Fruit fly (Drosophila melanogaster): Measurements from ENCODE around the gene CG9948.

The CG9948 gene

dm6 chr3L:6947188-6947971, 8.4 kb upstream of the CG9948 start:
- TF ChIP-seq CG17801 (GFP tag; optimal IDR thresholded peaks at IDR 0.05; ENCODE audit: partially characterized antibody), result no peak

dm6 chr3L:6957753-6958420, 2.1 kb downstream of the CG9948 start, which contains the start of the genes Uqcc1 and Surf1:
Gene Uqcc1 (minus strand): TSS chr3L:6958108.
Gene Surf1 (plus strand): TSS chr3L:6958346.
- no peak for TF ChIP-seq CG17801 (GFP tag; optimal IDR thresholded peaks at IDR 0.05; ENCODE audit: partially characterized antibody)

- TF ChIP-seq CG17801 (GFP tag; optimal IDR thresholded peaks at IDR 0.05; ENCODE audit: partially characterized antibody), result no peak
Measured at dm6 chr3L:6961992-6962570, 6.3 kb downstream of the CG9948 start.

- no peak for TF ChIP-seq CG17801 (GFP tag; optimal IDR thresholded peaks at IDR 0.05; ENCODE audit: partially characterized antibody)
Measured at dm6 chr3L:6963175-6963574, 7.4 kb downstream of the CG9948 start.

- no peak for TF ChIP-seq CG17801 (GFP tag; optimal IDR thresholded peaks at IDR 0.05; ENCODE audit: partially characterized antibody)
Measured at dm6 chr3L:6963792-6964487, 8.1 kb downstream of the CG9948 start.

- TF ChIP-seq CG17801 (GFP tag; optimal IDR thresholded peaks at IDR 0.05; ENCODE audit: partially characterized antibody), result peak; percentile 74
Measured at dm6 chr3L:6964488-6965152, 8.8 kb downstream of the CG9948 start, which contains the start of gene sgl. Gene sgl (minus strand): TSS chr3L:6964758.

- TF ChIP-seq CG17801 (GFP tag; optimal IDR thresholded peaks at IDR 0.05; ENCODE audit: partially characterized antibody), result no peak
Measured at dm6 chr3L:6967797-6968196, 12.0 kb downstream of the CG9948 start, which contains the start of gene CG10064. Gene CG10064 (minus strand): TSS chr3L:6967897.

- peak; percentile 63 for TF ChIP-seq CG17801 (GFP tag; optimal IDR thresholded peaks at IDR 0.05; ENCODE audit: partially characterized antibody)
Measured at dm6 chr3L:6968961-6969814, 13.4 kb downstream of the CG9948 start, which contains the start of the genes Mis12 and CG9953. Gene Mis12 (minus strand): TSS chr3L:6969048. Gene CG9953 (plus strand): TSS chr3L:6969658.

- TF ChIP-seq CG17801 (GFP tag; optimal IDR thresholded peaks at IDR 0.05; ENCODE audit: partially characterized antibody), result no peak
Measured at dm6 chr3L:6971298-6971697, 15.5 kb downstream of the CG9948 start.

- no peak for TF ChIP-seq CG17801 (GFP tag; optimal IDR thresholded peaks at IDR 0.05; ENCODE audit: partially characterized antibody)
Measured at dm6 chr3L:6972367-6972766, 16.6 kb downstream of the CG9948 start, which contains the start of gene CG10063. Gene CG10063 (minus strand): TSS chr3L:6972467.

- TF ChIP-seq CG17801 (GFP tag; optimal IDR thresholded peaks at IDR 0.05; ENCODE audit: partially characterized antibody), result no peak
Measured at dm6 chr3L:6975875-6976274, 20.1 kb downstream of the CG9948 start.

- no peak for TF ChIP-seq CG17801 (GFP tag; optimal IDR thresholded peaks at IDR 0.05; ENCODE audit: partially characterized antibody)
Measured at dm6 chr3L:6976601-6977140, 20.9 kb downstream of the CG9948 start.

dm6 chr3L:6977391-6977790, 21.6 kb downstream of the CG9948 start:
- TF ChIP-seq CG17801 (GFP tag; optimal IDR thresholded peaks at IDR 0.05; ENCODE audit: partially characterized antibody), result no peak

All from ovary, adult (tissue).